Fruit fly (Drosophila melanogaster) S2 (cell line): Measurements from ENCODE around the gene pum.

ENCODE experiments used
- CG8478 ChIP-seq: fragments of >200 bp; optimal IDR thresholded peaks from 2 replicates; lab custom pipeline; 2018
- CTCF ChIP-seq, 2 experiments: fragments of >200 bp; optimal IDR thresholded peaks; 2 replicates each; lab custom pipeline; 2018

dm6 chr3R:9043610-9044009 is 193.9 kb downstream of the pum start:
- no peak for TF ChIP-seq CG8478 (lab: Kevin White, UChicago)
- no peak for TF ChIP-seq CTCF (optimal IDR thresholded peaks at IDR 0.05; lab: Kevin White, UChicago)
